Worm (Caenorhabditis elegans) whole organism, L3 larva: ENCODE data around the gene F35H10.3.

Experiments used
- ZK546.5 ChIP-seq: sonication (generic microtip); optimal IDR thresholded peaks from 2 replicates; lab custom pipeline; 2017; ENCODE audit warnings: missing biosample characterization, missing genetic modification characterization
- ceh-16 ChIP-seq: sonication (generic microtip); optimal IDR thresholded peaks from 2 replicates; lab custom pipeline; 2017; ENCODE audit warnings: missing biosample characterization, missing genetic modification characterization
- ceh-82 ChIP-seq: fragments of 150-350 bp; optimal IDR thresholded peaks from 2 replicates; lab custom pipeline; 2014; ENCODE audit warnings: missing biosample characterization, missing genetic modification characterization
- daf-12 ChIP-seq: fragments of 150-350 bp; optimal IDR thresholded peaks from 2 replicates; lab custom pipeline; 2014; ENCODE audit warnings: missing biosample characterization, missing genetic modification reagents, missing genetic modification characterization
- egl-27 ChIP-seq: sonication (generic microtip); optimal IDR thresholded peaks from 4 replicates; lab custom pipeline; 2017; ENCODE audit warnings: missing biosample characterization, missing genetic modification reagents, missing genetic modification characterization
- elt-1 ChIP-seq: fragments of 150-350 bp; optimal IDR thresholded peaks from 2 replicates; lab custom pipeline; 2014; ENCODE audit warnings: missing biosample characterization, missing genetic modification characterization
- elt-2 ChIP-seq: sonication (generic microtip); optimal IDR thresholded peaks from 2 replicates; lab custom pipeline; 2016; ENCODE audit warnings: missing genetic modification reagents, mild to moderate bottlenecking, missing genetic modification characterization, missing compliant biosample characterization
- eor-1 ChIP-seq, 2 experiments: fragments of 150-350 bp; optimal IDR thresholded peaks; 2 replicates each; lab custom pipeline; 2014 to 2018; ENCODE audit warnings: missing biosample characterization in 2 of 2, missing genetic modification characterization in 2 of 2
- fkh-10 ChIP-seq: sonication (generic microtip); optimal IDR thresholded peaks from 2 replicates; lab custom pipeline; 2017; ENCODE audit warnings: missing biosample characterization, missing genetic modification reagents, missing genetic modification characterization
- hmg-11 ChIP-seq: sonication (generic microtip); optimal IDR thresholded peaks from 2 replicates; lab custom pipeline; 2016; ENCODE audit warnings: missing genetic modification characterization, missing compliant biosample characterization
- lin-15B ChIP-seq: fragments of 150-350 bp; optimal IDR thresholded peaks from 2 replicates; lab custom pipeline; 2014; ENCODE audit warnings: missing biosample characterization, missing genetic modification characterization
- lin-39 ChIP-seq: fragments of 150-350 bp; optimal IDR thresholded peaks from 2 replicates; lab custom pipeline; 2018; ENCODE audit warnings: missing biosample characterization, missing genetic modification reagents, missing genetic modification characterization
- lsy-12 ChIP-seq: sonication (generic microtip); optimal IDR thresholded peaks from 2 replicates; lab custom pipeline; 2016; ENCODE audit warnings: mild to moderate bottlenecking, missing genetic modification characterization, missing compliant biosample characterization
- mdl-1 ChIP-seq: fragments of 150-350 bp; optimal IDR thresholded peaks from 2 replicates; lab custom pipeline; 2014; ENCODE audit warnings: missing biosample characterization, missing genetic modification characterization
- mml-1 ChIP-seq: fragments of 150-350 bp; sonication (generic microtip); optimal IDR thresholded peaks from 3 replicates; lab custom pipeline; 2014; ENCODE audit warnings: missing biosample characterization, missing genetic modification characterization
- nfya-1 ChIP-seq: sonication (generic microtip); optimal IDR thresholded peaks from 2 replicates; lab custom pipeline; 2017; ENCODE audit warnings: missing genetic modification characterization, mild to moderate bottlenecking, missing compliant biosample characterization, antibody characterized with exemption, moderate library complexity; ENCODE audit not compliant: insufficient read depth
- nhr-11 ChIP-seq: fragments of 150-350 bp; optimal IDR thresholded peaks from 2 replicates; lab custom pipeline; 2014; ENCODE audit warnings: missing biosample characterization, missing genetic modification characterization
- nhr-12 ChIP-seq: fragments of 150-350 bp; optimal IDR thresholded peaks from 2 replicates; lab custom pipeline; 2014; ENCODE audit warnings: missing biosample characterization, missing genetic modification characterization
- nhr-23 ChIP-seq: fragments of 150-350 bp; optimal IDR thresholded peaks from 2 replicates; lab custom pipeline; 2014; ENCODE audit warnings: missing biosample characterization, missing genetic modification reagents, missing genetic modification characterization
- nhr-237 ChIP-seq: fragments of 150-350 bp; optimal IDR thresholded peaks from 2 replicates; lab custom pipeline; 2014; ENCODE audit warnings: missing biosample characterization, missing genetic modification characterization
- nhr-25 ChIP-seq: sonication (generic microtip); optimal IDR thresholded peaks from 2 replicates; lab custom pipeline; 2017; ENCODE audit warnings: missing biosample characterization, missing genetic modification characterization
- nhr-43 ChIP-seq: sonication (generic microtip); optimal IDR thresholded peaks from 2 replicates; lab custom pipeline; 2016; ENCODE audit warnings: mild to moderate bottlenecking, missing genetic modification characterization, missing compliant biosample characterization; ENCODE audit not compliant: poor library complexity, severe bottlenecking
- nhr-76 ChIP-seq: fragments of 150-350 bp; sonication (generic microtip); optimal IDR thresholded peaks from 5 replicates; lab custom pipeline; 2014; ENCODE audit warnings: missing biosample characterization, missing genetic modification characterization
- nhr-77 ChIP-seq: fragments of 150-350 bp; optimal IDR thresholded peaks from 2 replicates; lab custom pipeline; 2014; ENCODE audit warnings: missing biosample characterization, missing genetic modification characterization
- pha-4 ChIP-seq: fragments of 150-350 bp; optimal IDR thresholded peaks from 2 replicates; lab custom pipeline; 2014; ENCODE audit warnings: missing biosample characterization, missing genetic modification reagents, missing genetic modification characterization
- pqm-1 ChIP-seq: fragments of 150-350 bp; optimal IDR thresholded peaks from 2 replicates; lab custom pipeline; 2017; ENCODE audit warnings: missing biosample characterization, missing genetic modification characterization, inconsistent platforms
- sea-2 ChIP-seq: fragments of 150-350 bp; sonication (generic microtip); optimal IDR thresholded peaks from 4 replicates; lab custom pipeline; 2014; ENCODE audit warnings: missing biosample characterization, missing genetic modification reagents, missing genetic modification characterization
- skn-1 ChIP-seq: fragments of 150-350 bp; optimal IDR thresholded peaks from 2 replicates; lab custom pipeline; 2014; ENCODE audit warnings: missing biosample characterization, missing genetic modification characterization
- snpc-4 ChIP-seq: fragments of 150-350 bp; optimal IDR thresholded peaks from 2 replicates; lab custom pipeline; 2014; ENCODE audit warnings: missing biosample characterization, missing genetic modification characterization
- tbx-2 ChIP-seq: sonication (generic microtip); optimal IDR thresholded peaks from 2 replicates; lab custom pipeline; 2016; ENCODE audit warnings: mild to moderate bottlenecking, missing genetic modification characterization, missing compliant biosample characterization
- zag-1 ChIP-seq: fragments of 150-350 bp; optimal IDR thresholded peaks from 2 replicates; lab custom pipeline; 2014; ENCODE audit warnings: missing biosample characterization, missing genetic modification characterization
- ztf-11 ChIP-seq: fragments of 150-350 bp; optimal IDR thresholded peaks from 2 replicates; lab custom pipeline; 2014; ENCODE audit warnings: missing biosample characterization, missing genetic modification characterization

F35H10.3 gene

DNA sequence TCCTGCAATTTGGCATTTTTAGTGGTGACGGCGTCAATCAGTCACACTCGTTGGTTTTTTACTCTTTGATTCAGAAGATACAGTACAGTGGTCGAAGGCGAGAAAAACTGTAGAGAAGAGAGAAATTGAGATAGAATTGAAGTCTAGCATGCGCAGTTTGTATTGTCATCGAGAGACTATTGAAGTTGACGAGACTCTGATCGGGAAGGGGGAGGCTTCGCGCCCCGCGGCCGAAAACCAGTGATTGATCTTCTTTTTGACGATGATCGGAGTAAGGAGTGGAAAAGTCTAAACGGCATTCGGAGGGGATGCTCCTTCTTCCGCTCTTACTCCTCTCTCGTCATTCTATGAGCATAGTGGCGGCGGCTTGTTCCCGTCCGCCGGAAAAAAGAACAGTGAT, 23.8 kb upstream of the F35H10.3 start (continued):
- no peak for TF ChIP-seq ztf-11 (tag; lab: Kevin White, UChicago)
- no peak for TF ChIP-seq zag-1 (tag; lab: Kevin White, UChicago)
- TF ChIP-seq lin-39 (tag; lab: Kevin White, UChicago), result no peak
- no peak for TF ChIP-seq egl-27
- TF ChIP-seq lin-15B (tag; lab: Kevin White, UChicago), result no peak
- no peak for TF ChIP-seq nhr-76 (tag; lab: Kevin White, UChicago)
- TF ChIP-seq sea-2 (GFP tag; lab: Kevin White, UChicago), result no peak
- TF ChIP-seq, all 47 proteins: peak for 4

DNA sequence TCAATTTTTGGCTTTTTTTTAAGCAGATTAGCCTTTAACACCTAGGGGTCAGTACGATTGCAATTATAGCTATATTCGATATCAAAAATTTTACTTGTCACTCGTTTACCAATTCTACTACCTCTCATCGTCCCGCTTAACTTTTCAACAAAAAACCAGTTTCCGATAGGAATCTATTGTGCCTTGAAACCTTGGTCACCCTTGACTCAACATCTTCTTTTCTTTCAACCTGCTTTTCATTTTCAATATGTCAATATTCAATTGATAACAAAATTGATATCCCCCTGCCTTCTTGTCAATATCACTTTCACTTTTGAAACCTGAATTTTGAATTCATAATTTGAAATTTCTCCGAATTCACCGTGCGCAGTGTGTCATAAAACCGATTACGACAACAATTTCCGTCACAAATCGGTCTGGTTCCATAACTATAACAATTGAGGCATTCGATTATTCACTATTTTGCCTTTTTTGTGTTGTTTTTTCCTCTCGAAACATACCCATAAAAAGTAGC, 23.1 kb upstream of the F35H10.3 start:
- TF ChIP-seq ceh-16 (tag; lab: Kevin White, UChicago) (no peak), lin-39 (tag; lab: Kevin White, UChicago) (no peak), fkh-10 (no peak), pqm-1 (tag; lab: Kevin White, UChicago) (no peak), nhr-11 (tag; lab: Kevin White, UChicago) (no peak), nhr-237 (tag; lab: Kevin White, UChicago) (no peak), ceh-82 (tag; lab: Kevin White, UChicago) (no peak), snpc-4 (tag; lab: Kevin White, UChicago) (no peak), elt-1 (tag; lab: Kevin White, UChicago) (peak; percentile 8), elt-2 (tag; lab: Kevin White, UChicago) (no peak), sea-2 (GFP tag; lab: Kevin White, UChicago) (no peak), eor-1 (tag; optimal IDR thresholded peaks at IDR 0.05; lab: Kevin White, UChicago) (no peak), hmg-11 (tag; lab: Kevin White, UChicago) (no peak), nhr-25 (tag; lab: Kevin White, UChicago) (peak; percentile 52)

DNA sequence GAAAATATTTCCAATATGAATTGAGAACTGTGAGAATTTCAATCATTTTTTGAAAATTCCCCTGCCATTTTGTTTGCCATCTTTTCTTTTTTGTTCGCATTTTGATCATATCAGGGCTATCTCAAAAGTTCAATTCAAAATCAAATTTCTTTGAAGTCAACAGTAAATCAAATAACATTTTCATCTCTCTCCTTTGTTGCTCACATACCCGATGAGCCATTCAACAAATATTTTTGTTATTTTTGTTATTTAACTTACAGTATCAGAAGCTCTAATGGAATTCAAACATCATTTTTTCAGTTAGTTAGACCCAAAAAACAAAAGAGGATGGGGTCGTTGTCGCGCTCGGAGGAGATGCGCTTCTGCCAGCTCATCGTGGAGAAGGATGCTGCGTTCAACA, 22.1 kb upstream of the F35H10.3 start, which contains the start of gene vha-5:
Gene vha-5, plus strand, starts transcription at position 301 of the 400 bp plus-strand sequence.
- TF ChIP-seq pha-4 (tag; lab: Kevin White, UChicago) (peak; percentile 9), ceh-16 (tag; lab: Kevin White, UChicago) (no peak)
- TF ChIP-seq, all 47 proteins: peak for 1

DNA sequence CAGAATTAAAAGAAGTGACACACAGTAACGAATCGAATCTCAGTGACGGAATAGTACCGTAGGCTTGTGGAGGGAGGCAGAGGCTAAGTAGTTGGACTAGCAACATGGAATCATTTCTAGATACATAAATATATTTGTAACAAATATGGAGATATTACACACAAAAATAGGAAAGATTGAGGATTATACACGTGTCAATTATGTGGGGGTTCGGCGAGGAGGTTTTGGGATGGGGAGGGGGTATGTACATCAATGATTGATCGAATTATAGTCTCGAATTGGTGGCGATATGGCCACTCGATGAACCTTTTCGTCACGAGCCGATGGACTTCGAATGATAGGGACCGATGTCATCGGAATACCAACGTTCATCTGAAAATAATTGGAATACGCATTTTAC, 18.4 kb upstream of the F35H10.3 start:
- TF ChIP-seq pqm-1 (tag; lab: Kevin White, UChicago), result no peak
- TF ChIP-seq nhr-43 (tag; lab: Kevin White, UChicago), result peak; percentile 37

DNA sequence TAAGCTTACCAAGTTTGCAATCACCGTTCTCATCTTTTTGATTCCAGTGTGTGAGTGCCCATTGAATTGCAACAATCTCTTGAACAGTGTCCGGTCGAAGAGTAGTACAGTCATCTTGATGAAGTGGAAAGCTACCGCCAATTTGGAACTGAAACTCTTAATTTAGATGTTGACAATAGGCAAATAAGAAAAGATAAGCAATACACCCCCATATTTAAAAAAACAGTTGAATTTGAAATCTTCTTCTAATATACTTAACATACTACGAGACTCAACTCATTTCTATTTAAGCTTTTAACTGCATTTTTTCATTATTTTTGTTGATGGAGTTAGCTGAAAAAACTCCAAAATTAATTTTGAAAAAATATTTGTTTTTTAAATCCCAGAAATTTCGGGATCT, 13.7 kb upstream of the F35H10.3 start:
- TF ChIP-seq mml-1 (tag; lab: Kevin White, UChicago), result no peak
- no peak for TF ChIP-seq skn-1 (tag; lab: Kevin White, UChicago)
- TF ChIP-seq nhr-23 (tag; lab: Kevin White, UChicago), result no peak
- no peak for TF ChIP-seq mdl-1
- no peak for TF ChIP-seq nfya-1 (tag; lab: Kevin White, UChicago)
- TF ChIP-seq nhr-12 (tag; lab: Kevin White, UChicago), result no peak
- no peak for TF ChIP-seq elt-2 (tag; lab: Kevin White, UChicago)
- no peak for TF ChIP-seq nhr-11 (tag; lab: Kevin White, UChicago)
- TF ChIP-seq tbx-2 (tag; lab: Kevin White, UChicago), result no peak
- TF ChIP-seq pha-4 (tag; lab: Kevin White, UChicago), result no peak
- TF ChIP-seq eor-1 (tag; optimal IDR thresholded peaks at IDR 0.05; lab: Kevin White, UChicago), result no peak
- no peak for TF ChIP-seq nhr-77

DNA sequence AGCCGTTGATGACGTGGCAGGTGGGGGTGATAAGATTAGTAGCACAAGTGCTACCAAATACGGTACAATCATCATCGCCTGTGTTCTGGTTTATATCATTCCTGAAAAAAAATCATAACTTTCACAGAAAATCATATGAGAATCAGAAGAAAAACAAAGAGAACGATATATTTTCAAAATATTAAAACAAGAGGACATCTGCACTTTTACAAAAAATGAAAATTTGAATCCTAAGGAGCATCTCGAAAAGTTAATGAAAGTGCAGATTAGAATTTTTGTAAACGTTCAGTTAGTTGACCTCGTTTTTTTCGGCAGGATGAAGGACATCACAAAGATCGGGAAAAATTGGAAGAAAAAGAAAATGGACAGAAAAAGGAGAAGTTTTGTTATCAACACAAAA, 12.9 kb upstream of the F35H10.3 start, which contains the start of gene F35H10.10:
Gene F35H10.10, minus strand, starts transcription at position 101 of the 400 bp plus-strand sequence.
- TF ChIP-seq daf-12 (tag; lab: Kevin White, UChicago) (no peak), nhr-23 (tag; lab: Kevin White, UChicago) (peak; percentile 21), ZK546.5 (tag; lab: Kevin White, UChicago) (no peak), lsy-12 (tag; lab: Kevin White, UChicago) (no peak)
